Fruit fly (Drosophila melanogaster) whole organism, embryonic: Measurements from ENCODE around the gene pim.

ENCODE experiments used
- Awh ChIP-seq: fragments of 200-800 bp; sonication (Bioruptor generic); IDR thresholded peaks from 2 replicates; pipeline ENCODE4, ENCODE4 v1.3.6; 2022; ENCODE audit warnings: missing biosample characterization, missing genetic modification characterization
- BEAF-32 ChIP-seq: fragments of 200-800 bp; sonication (Bioruptor generic); optimal IDR thresholded peaks from 3 replicates; lab custom pipeline; 2017; ENCODE audit warnings: missing biosample characterization, missing genetic modification characterization, mild to moderate bottlenecking, moderate library complexity, missing genetic modification reagents
- CG10147 ChIP-seq: fragments of 200-800 bp; sonication (Bioruptor generic); optimal IDR thresholded peaks from 2 replicates; lab custom pipeline; 2019; ENCODE audit warnings: missing biosample characterization, mild to moderate bottlenecking, missing genetic modification characterization, moderate library complexity
- CG1024 ChIP-seq: fragments of 200-800 bp; sonication (Bioruptor generic); IDR thresholded peaks from 2 replicates; pipeline ENCODE4 v1.3.6; 2022; ENCODE audit warnings: missing biosample characterization, missing genetic modification characterization
- CG11456 ChIP-seq: fragments of 200-800 bp; sonication (Bioruptor generic); IDR thresholded peaks from 3 replicates; pipeline ENCODE4 v1.3.6; 2022; ENCODE audit warnings: missing biosample characterization, missing genetic modification characterization
- CG12219 ChIP-seq: fragments of 200-800 bp; sonication (Bioruptor generic); optimal IDR thresholded peaks from 3 replicates; lab custom pipeline; 2018; ENCODE audit warnings: missing biosample characterization, mild to moderate bottlenecking, missing genetic modification characterization
- CG12659 ChIP-seq: fragments of 200-800 bp; sonication (Bioruptor generic); optimal IDR thresholded peaks from 3 replicates; lab custom pipeline; 2017; ENCODE audit warnings: mild to moderate bottlenecking, missing biosample characterization, missing genetic modification reagents, missing genetic modification characterization
- CG13424 ChIP-seq: fragments of 200-800 bp; sonication (Bioruptor generic); optimal IDR thresholded peaks from 2 replicates; lab custom pipeline; 2019; ENCODE audit warnings: missing biosample characterization, mild to moderate bottlenecking, missing genetic modification characterization, moderate library complexity
- CG15011 ChIP-seq: fragments of 200-800 bp; sonication (Bioruptor generic); optimal IDR thresholded peaks from 3 replicates; lab custom pipeline; 2018; ENCODE audit warnings: missing biosample characterization, mild to moderate bottlenecking, missing genetic modification characterization
- CG1647 ChIP-seq: fragments of 200-800 bp; sonication (Bioruptor generic); optimal IDR thresholded peaks from 3 replicates; lab custom pipeline; 2016; ENCODE audit warnings: missing biosample characterization, missing genetic modification characterization
- CG17612 ChIP-seq: fragments of 200-800 bp; sonication (Bioruptor generic); IDR thresholded peaks from 2 replicates; pipeline ENCODE4 v1.3.6; 2022; ENCODE audit warnings: missing biosample characterization, missing genetic modification characterization
- CG4360 ChIP-seq: fragments of 200-800 bp; sonication (Bioruptor generic); IDR thresholded peaks from 2 replicates; pipeline ENCODE4 v1.3.6; 2022; ENCODE audit warnings: missing biosample characterization, missing genetic modification characterization
- CG4707 ChIP-seq: fragments of 200-800 bp; sonication (Bioruptor generic); optimal IDR thresholded peaks from 2 replicates; lab custom pipeline; 2018; ENCODE audit warnings: missing biosample characterization, mild to moderate bottlenecking, missing genetic modification characterization, moderate library complexity
- CG4854 ChIP-seq: fragments of 200-800 bp; sonication (Bioruptor generic); optimal IDR thresholded peaks from 2 replicates; lab custom pipeline; 2016; ENCODE audit warnings: missing biosample characterization, missing genetic modification characterization, inconsistent platforms
- CG6272 ChIP-seq: fragments of 200-800 bp; sonication (Bioruptor generic); IDR thresholded peaks from 2 replicates; pipeline ENCODE4 v1.3.6; 2022; ENCODE audit warnings: missing biosample characterization, missing genetic modification characterization
- CG7839 ChIP-seq: fragments of 200-800 bp; sonication (Bioruptor generic); optimal IDR thresholded peaks from 3 replicates; lab custom pipeline; 2018; ENCODE audit warnings: missing biosample characterization, mild to moderate bottlenecking, missing genetic modification characterization, moderate library complexity
- CG7987 ChIP-seq: fragments of 200-800 bp; sonication (Bioruptor generic); optimal IDR thresholded peaks from 2 replicates; lab custom pipeline; 2018; ENCODE audit warnings: missing biosample characterization, mild to moderate bottlenecking, missing genetic modification characterization, moderate library complexity
- CG8281 ChIP-seq: fragments of 200-800 bp; sonication (Bioruptor generic); optimal IDR thresholded peaks from 2 replicates; lab custom pipeline; 2018; ENCODE audit warnings: missing biosample characterization, mild to moderate bottlenecking, missing genetic modification characterization, moderate library complexity
- CG8359 ChIP-seq: fragments of 200-800 bp; sonication (Bioruptor generic); optimal IDR thresholded peaks from 2 replicates; lab custom pipeline; 2017; ENCODE audit warnings: missing biosample characterization, mild to moderate bottlenecking, missing genetic modification characterization, borderline replicate concordance
- Camta ChIP-seq: fragments of 200-800 bp; sonication (Bioruptor generic); optimal IDR thresholded peaks from 2 replicates; lab custom pipeline; 2016; ENCODE audit warnings: missing biosample characterization, missing genetic modification characterization
- D ChIP-seq, 2 experiments: fragments of 200-800 bp in 1 of 2; fragments of >200 bp in 1 of 2; sonication (Bioruptor generic) in 1 of 2; optimal IDR thresholded peaks; 2 replicates in 1 of 2; 3 replicates in 1 of 2; lab custom pipeline; 2017; ENCODE audit warnings: mild to moderate bottlenecking in 1 of 2, missing biosample characterization in 1 of 2, missing genetic modification characterization in 1 of 2, missing genetic modification reagents in 1 of 2
- Dad ChIP-seq: fragments of 200-800 bp; sonication (Bioruptor generic); optimal IDR thresholded peaks from 3 replicates; lab custom pipeline; 2016; ENCODE audit warnings: missing biosample characterization, missing genetic modification characterization
- Dip3 ChIP-seq: fragments of 200-800 bp; sonication (Bioruptor generic); optimal IDR thresholded peaks from 3 replicates; lab custom pipeline; 2016; ENCODE audit warnings: missing biosample characterization, missing genetic modification characterization
- Doc2 ChIP-seq: fragments of 200-800 bp; sonication (Bioruptor generic); IDR thresholded peaks from 2 replicates; pipeline ENCODE4 v1.3.6; 2022; ENCODE audit warnings: missing biosample characterization, missing genetic modification characterization
- H15 ChIP-seq: fragments of 200-800 bp; sonication (Bioruptor generic); IDR thresholded peaks from 3 replicates; pipeline ENCODE4 v1.3.6; 2022; ENCODE audit warnings: missing biosample characterization, missing genetic modification characterization
- HmgZ ChIP-seq: fragments of 200-800 bp; sonication (Bioruptor generic); optimal IDR thresholded peaks from 2 replicates; lab custom pipeline; 2018; ENCODE audit warnings: missing biosample characterization, mild to moderate bottlenecking, missing genetic modification characterization
- Hmr ChIP-seq: fragments of 200-800 bp; sonication (Bioruptor generic); optimal IDR thresholded peaks from 3 replicates; lab custom pipeline; 2017; ENCODE audit warnings: mild to moderate bottlenecking, missing biosample characterization, missing genetic modification reagents, missing genetic modification characterization
- MBD-R2 ChIP-seq: fragments of 200-800 bp; sonication (Bioruptor generic); IDR thresholded peaks from 2 replicates; pipeline ENCODE4 v1.3.6; 2022; ENCODE audit warnings: missing biosample characterization, missing genetic modification characterization
- Meics ChIP-seq: fragments of 200-800 bp; sonication (Bioruptor generic); optimal IDR thresholded peaks from 2 replicates; lab custom pipeline; 2017; ENCODE audit warnings: missing biosample characterization, mild to moderate bottlenecking, missing genetic modification characterization
- Spps ChIP-seq: fragments of 200-800 bp; sonication (Bioruptor generic); optimal IDR thresholded peaks from 2 replicates; lab custom pipeline; 2018; ENCODE audit warnings: missing biosample characterization, mild to moderate bottlenecking, missing genetic modification characterization
- Vsx1 ChIP-seq: fragments of 200-800 bp; sonication (Bioruptor generic); optimal IDR thresholded peaks from 2 replicates; lab custom pipeline; 2017; ENCODE audit warnings: missing biosample characterization, mild to moderate bottlenecking, missing genetic modification characterization, missing genetic modification reagents
- ac ChIP-seq: fragments of 200-800 bp; sonication (Bioruptor generic); optimal IDR thresholded peaks from 3 replicates; lab custom pipeline; 2017; ENCODE audit warnings: missing biosample characterization, mild to moderate bottlenecking, missing genetic modification characterization
- ato ChIP-seq: fragments of 200-800 bp; sonication (Bioruptor generic); IDR thresholded peaks from 2 replicates; pipeline ENCODE4 v1.3.6; 2022; ENCODE audit warnings: missing biosample characterization, missing genetic modification characterization; ENCODE audit not compliant: partially characterized antibody
- chm ChIP-seq: fragments of 200-800 bp; sonication (Bioruptor generic); IDR thresholded peaks from 2 replicates; pipeline ENCODE4 v1.3.6; 2022; ENCODE audit warnings: missing biosample characterization, missing genetic modification characterization
- danr ChIP-seq: fragments of 200-800 bp; sonication (Bioruptor generic); IDR thresholded peaks from 2 replicates; pipeline ENCODE4 v1.3.6; 2022; ENCODE audit warnings: missing biosample characterization, missing genetic modification characterization
- ewg ChIP-seq: fragments of 200-800 bp; sonication (Bioruptor generic); optimal IDR thresholded peaks from 3 replicates; lab custom pipeline; 2017; ENCODE audit warnings: mild to moderate bottlenecking, missing biosample characterization, missing genetic modification reagents, missing genetic modification characterization
- fd102C ChIP-seq: fragments of 200-800 bp; sonication (Bioruptor generic); optimal IDR thresholded peaks from 2 replicates; lab custom pipeline; 2018; ENCODE audit warnings: missing biosample characterization, mild to moderate bottlenecking, missing genetic modification characterization, moderate library complexity
- fd96Cb ChIP-seq: fragments of 200-800 bp; sonication (Bioruptor generic); optimal IDR thresholded peaks from 2 replicates; lab custom pipeline; 2018; ENCODE audit warnings: missing biosample characterization, mild to moderate bottlenecking, missing genetic modification characterization, moderate library complexity
- gce ChIP-seq: fragments of 200-800 bp; sonication (Bioruptor generic); IDR thresholded peaks from 3 replicates; pipeline ENCODE4 v1.3.6; 2022; ENCODE audit warnings: missing biosample characterization, missing genetic modification characterization
- grau ChIP-seq: fragments of 200-800 bp; optimal IDR thresholded peaks from 3 replicates; lab custom pipeline; 2019; ENCODE audit warnings: missing biosample characterization, mild to moderate bottlenecking, missing genetic modification characterization, moderate library complexity
- hb ChIP-seq: fragments of 200-800 bp; sonication (Bioruptor generic); IDR thresholded peaks from 3 replicates; pipeline ENCODE4 v1.3.6; 2022; ENCODE audit warnings: missing biosample characterization, missing genetic modification characterization; ENCODE audit not compliant: partially characterized antibody
- lbe ChIP-seq: fragments of 200-800 bp; sonication (Bioruptor generic); optimal IDR thresholded peaks from 2 replicates; lab custom pipeline; 2016; ENCODE audit warnings: missing biosample characterization, mild to moderate bottlenecking, missing genetic modification characterization
- pfk ChIP-seq: fragments of 200-800 bp; sonication (Bioruptor generic); optimal IDR thresholded peaks from 2 replicates; lab custom pipeline; 2018; ENCODE audit warnings: missing biosample characterization, mild to moderate bottlenecking, missing genetic modification characterization, moderate library complexity
- pho ChIP-seq: fragments of 200-800 bp; sonication (Bioruptor generic); optimal IDR thresholded peaks from 2 replicates; lab custom pipeline; 2016; ENCODE audit warnings: missing biosample characterization, missing genetic modification characterization
- prd ChIP-seq, 3 experiments: fragments of >200 bp in 2 of 3; fragments of 200-800 bp in 1 of 3; sonication (Bioruptor generic) in 1 of 3; optimal IDR thresholded peaks in 2 of 3; IDR thresholded peaks in 1 of 3; 2 replicates in 2 of 3; 3 replicates in 1 of 3; pipeline versions ENCODE4 v1.3.6 to Lab custom; 2017 to 2022; ENCODE audit warnings: missing biosample characterization in 1 of 3, missing genetic modification characterization in 1 of 3
- scrt ChIP-seq: fragments of 200-800 bp; sonication (Bioruptor generic); optimal IDR thresholded peaks from 2 replicates; lab custom pipeline; 2018; ENCODE audit warnings: missing biosample characterization, mild to moderate bottlenecking, missing genetic modification characterization, moderate library complexity
- shn ChIP-seq: fragments of 200-800 bp; sonication (Bioruptor generic); optimal IDR thresholded peaks from 3 replicates; lab custom pipeline; 2016; ENCODE audit warnings: missing biosample characterization, missing genetic modification characterization
- tin ChIP-seq: fragments of 200-800 bp; sonication (Bioruptor generic); optimal IDR thresholded peaks from 3 replicates; lab custom pipeline; 2016; ENCODE audit warnings: missing biosample characterization, missing genetic modification characterization
- zen2 ChIP-seq: fragments of 200-800 bp; sonication (Bioruptor generic); IDR thresholded peaks from 3 replicates; pipeline ENCODE4 v1.3.6; 2022; ENCODE audit warnings: missing biosample characterization, missing genetic modification characterization; ENCODE audit not compliant: partially characterized antibody

pim gene

dm6 chr2L:10381890-10382450, 19.2 kb downstream of the pim start, which contains the start of gene CG5096 (continued):
- TF ChIP-seq ato (GFP tag; lab: Robert Waterston, UW) (no peak), CG8281 (tag; lab: Kevin White, UChicago) (peak; percentile 72), CG15011 (GFP tag; lab: Kevin White, UChicago) (peak; percentile 84), CG1024 (peak; percentile 70), Vsx1 (peak; percentile 67), shn (GFP tag; lab: Kevin White, UChicago) (peak; percentile 18), lbe (GFP tag; lab: Kevin White, UChicago) (peak; percentile 62), HmgZ (tag; lab: Kevin White, UChicago) (peak; percentile 95), CG6272 (peak; percentile 81), ac (GFP tag; lab: Kevin White, UChicago) (no peak), CG7987 (peak; percentile 80), Dad (GFP tag; lab: Kevin White, UChicago) (peak; percentile 51), Awh (GFP tag; lab: Robert Waterston, UW) (peak; percentile 89), tin (GFP tag; lab: Kevin White, UChicago) (peak; percentile 67), Dip3 (GFP tag; lab: Kevin White, UChicago) (peak; percentile 87), scrt (GFP tag; lab: Kevin White, UChicago) (peak; percentile 90), CG12219 (peak; percentile 89), CG4854 (GFP tag; lab: Kevin White, UChicago) (peak; percentile 79), CG1647 (GFP tag; lab: Kevin White, UChicago) (peak; percentile 67), zen2 (GFP tag; lab: Robert Waterston, UW) (no peak), CG12659 (GFP tag; lab: Kevin White, UChicago) (peak; percentile 90), gce (no peak; the same call in 2 of the 3 replicates), Meics (GFP tag; lab: Kevin White, UChicago) (peak; percentile 91), chm (peak; percentile 83), CG4707 (peak; percentile 64), grau (peak; percentile 93), fd96Cb (tag; lab: Kevin White, UChicago) (peak; percentile 84), fd102C (no peak), Camta (peak; percentile 78), Hmr (GFP tag; lab: Kevin White, UChicago) (peak; percentile 94), H15 (GFP tag; lab: Robert Waterston, UW) (peak; percentile 82; the same call in 2 of the 3 replicates), Spps (tag; lab: Kevin White, UChicago) (peak; percentile 67), MBD-R2 (peak; percentile 79; the same call in 1 of the 2 replicates), hb (GFP tag; lab: Robert Waterston, UW) (no peak), danr (GFP tag; lab: Robert Waterston, UW) (peak; percentile 81), Doc2 (GFP tag; lab: Robert Waterston, UW) (no peak), pho (peak; percentile 84), CG8359 (GFP tag; lab: Kevin White, UChicago) (peak; percentile 49)

dm6 chr2L:10386208-10386805, 23.5 kb downstream of the pim start, which contains the start of the genes Cdk1 and mRpS7:
TSS of gene Cdk1 (minus strand) at chr2L:10386262.
TSS of gene mRpS7 (plus strand) at chr2L:10386662.
- peak; percentile 52; the same call in 1 of the 3 replicates for TF ChIP-seq CG11456 (GFP tag; lab: Robert Waterston, UW)
- TF ChIP-seq pfk (GFP tag; lab: Kevin White, UChicago) = peak; percentile 90
- TF ChIP-seq BEAF-32 = peak; percentile 33
- no peak for TF ChIP-seq D (optimal IDR thresholded peaks at IDR 0.05; lab: Kevin White, UChicago)
- peak; percentile 64 for TF ChIP-seq D (GFP tag; optimal IDR thresholded peaks at IDR 0.05; lab: Kevin White, UChicago)
- no peak for TF ChIP-seq prd (optimal IDR thresholded peaks at IDR 0.05; lab: Kevin White, UChicago)
- peak; percentile 81 for TF ChIP-seq prd (GFP tag; IDR thresholded peaks at IDR 0.05; lab: Robert Waterston, UW)
- TF ChIP-seq ewg (GFP tag; lab: Kevin White, UChicago) = peak; percentile 52
- TF ChIP-seq CG4360 (GFP tag; lab: Robert Waterston, UW) = no peak
- TF ChIP-seq CG13424 (tag; lab: Kevin White, UChicago) = peak; percentile 73
- TF ChIP-seq CG7839 = peak; percentile 86
- TF ChIP-seq CG17612 (GFP tag; lab: Robert Waterston, UW) = no peak
- TF ChIP-seq CG10147 (GFP tag; lab: Kevin White, UChicago) = peak; percentile 66
